Worm (Caenorhabditis elegans) whole organism, L3 larva: ENCODE data around the gene nipi-4.

Experiments
- R02D3.7 ChIP-seq: fragments of 150-350 bp; optimal IDR thresholded peaks from 2 replicates; lab custom pipeline; 2014; ENCODE audit warnings: missing biosample characterization, missing genetic modification characterization
- lin-15B ChIP-seq: fragments of 150-350 bp; optimal IDR thresholded peaks from 2 replicates; lab custom pipeline; 2014; ENCODE audit warnings: missing biosample characterization, missing genetic modification characterization
- lin-39 ChIP-seq: fragments of 150-350 bp; optimal IDR thresholded peaks from 2 replicates; lab custom pipeline; 2018; ENCODE audit warnings: missing biosample characterization, missing genetic modification reagents, missing genetic modification characterization
- nhr-11 ChIP-seq: fragments of 150-350 bp; optimal IDR thresholded peaks from 2 replicates; lab custom pipeline; 2014; ENCODE audit warnings: missing biosample characterization, missing genetic modification characterization
- unc-39 ChIP-seq: sonication (generic microtip); optimal IDR thresholded peaks from 4 replicates; lab custom pipeline; 2017; ENCODE audit warnings: missing biosample characterization, missing genetic modification characterization
- ztf-11 ChIP-seq: fragments of 150-350 bp; optimal IDR thresholded peaks from 2 replicates; lab custom pipeline; 2014; ENCODE audit warnings: missing biosample characterization, missing genetic modification characterization

DNA sequence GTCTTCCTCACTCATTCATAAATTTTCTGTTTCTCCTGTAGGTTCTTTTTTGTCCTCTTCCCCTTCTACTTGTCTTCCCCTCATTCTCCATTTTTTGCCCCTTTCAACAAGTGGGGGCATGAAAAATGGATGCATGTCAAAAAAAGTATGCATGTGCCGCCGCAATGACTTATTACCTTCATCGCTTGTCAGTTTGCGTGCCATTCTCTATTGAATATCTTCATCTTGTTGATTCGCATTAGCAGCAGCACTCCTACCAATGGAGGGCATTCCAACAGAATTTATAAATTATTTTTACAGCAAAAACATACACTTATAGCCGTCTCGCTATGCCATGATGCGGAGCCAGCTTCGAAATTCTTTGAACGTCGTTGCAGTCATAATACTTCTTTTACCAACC, 20.6 kb upstream of the nipi-4 start, which contains the start of gene F40A3.1:
- no peak for TF ChIP-seq lin-15B
- no peak for TF ChIP-seq R02D3.7 (tag; lab: Kevin White, UChicago)
- no peak for TF ChIP-seq unc-39 (tag; lab: Kevin White, UChicago)
- no peak for TF ChIP-seq ztf-11 (tag; lab: Kevin White, UChicago)
- TF ChIP-seq lin-39 (tag; lab: Kevin White, UChicago), result peak; percentile 52
- TF ChIP-seq nhr-11 (tag; lab: Kevin White, UChicago), result no peak
